Worm (Caenorhabditis elegans): ENCODE measurements around the gene cest-33.

cest-33 gene

DNA sequence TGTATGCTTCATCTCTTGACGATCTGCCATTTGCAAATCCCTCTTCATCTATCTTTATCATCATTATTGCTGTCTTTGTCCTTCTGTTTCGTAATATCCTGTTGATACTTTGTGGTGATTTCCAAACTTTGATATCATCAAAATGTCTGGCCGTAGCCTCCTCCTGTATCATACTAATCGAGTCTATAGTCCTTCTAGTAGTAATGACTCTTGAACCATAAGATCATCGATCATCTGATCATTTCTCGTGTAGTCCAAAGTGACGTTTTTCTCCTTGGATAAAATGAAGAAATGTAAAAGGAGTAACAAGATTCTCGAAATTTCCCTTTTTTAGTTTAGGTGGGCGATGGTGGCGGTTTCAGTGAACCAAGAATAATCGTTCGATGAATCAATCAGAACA lies 46.1 kb downstream of the cest-33 start:
- TF ChIP-seq F57A8.1 (GFP tag; optimal IDR thresholded peaks at IDR 0.05) (no peak), zfh-2 (GFP tag; conservative IDR thresholded peaks at IDR 0.05) (no peak), ztf-18 (tag; optimal IDR thresholded peaks at IDR 0.05) (no peak), lag-1 (GFP tag; IDR thresholded peaks at IDR 0.05) (no peak), pha-4 (tag; optimal IDR thresholded peaks at IDR 0.05) (no peak), ZK185.1 (tag; optimal IDR thresholded peaks at IDR 0.05; ENCODE audit: poor library complexity, severe bottlenecking) (no peak), sea-2 (GFP tag; IDR thresholded peaks at IDR 0.05) (no peak), ccch-3 (GFP tag; optimal IDR thresholded peaks at IDR 0.05) (no peak), lin-26 (GFP tag; IDR thresholded peaks at IDR 0.05) (no peak), hlh-12 (tag; optimal IDR thresholded peaks at IDR 0.05) (no peak), lir-1 (GFP tag; conservative IDR thresholded peaks at IDR 0.05) (no peak), ceh-91 (GFP tag; IDR thresholded peaks at IDR 0.05) (no peak), hmg-20 (GFP tag; IDR thresholded peaks at IDR 0.05) (no peak), B0261.1 (tag; optimal IDR thresholded peaks at IDR 0.05) (no peak), snpc-1.1 (tag; optimal IDR thresholded peaks at IDR 0.05; ENCODE audit: insufficient read depth) (no peak), repo-1 (tag; optimal IDR thresholded peaks at IDR 0.05) (no peak), madf-3 (GFP tag; IDR thresholded peaks at IDR 0.05) (no peak), rec-8 (tag; optimal IDR thresholded peaks at IDR 0.05) (no peak), F37B4.10 (GFP tag; IDR thresholded peaks at IDR 0.05) (no peak)

DNA sequence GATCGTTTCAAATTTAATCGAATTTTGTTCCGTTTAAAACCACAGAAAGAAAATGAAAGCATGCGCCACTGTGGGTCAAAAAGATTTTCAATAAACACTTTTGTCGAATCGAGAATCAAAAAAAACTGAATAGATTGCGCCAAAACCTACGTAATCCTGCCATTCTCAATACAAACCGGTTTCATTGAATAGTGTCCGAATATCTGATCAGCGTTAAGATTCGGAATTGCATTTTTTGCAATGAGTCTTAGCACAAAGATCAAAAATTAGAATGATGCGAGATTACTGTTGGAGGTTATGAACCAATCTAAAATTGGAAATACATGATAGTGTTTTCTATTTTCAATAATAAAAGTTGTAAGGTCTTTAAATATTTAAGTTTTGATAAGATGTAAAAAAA lies 47.5 kb downstream of the cest-33 start:
- TF ChIP-seq nfya-2 (GFP tag; IDR thresholded peaks at IDR 0.05) = no peak
- no peak for TF ChIP-seq fkh-3 (tag; optimal IDR thresholded peaks at IDR 0.05)
- no peak for TF ChIP-seq die-1 (tag; optimal IDR thresholded peaks at IDR 0.05)
- TF ChIP-seq B0019.2 (GFP tag; conservative IDR thresholded peaks at IDR 0.05) = no peak
- no peak for TF ChIP-seq snpc-3.4 (tag; optimal IDR thresholded peaks at IDR 0.05)
- TF ChIP-seq B0035.1 (tag; optimal IDR thresholded peaks at IDR 0.05) = no peak
- TF ChIP-seq T26A5.8 (tag; optimal IDR thresholded peaks at IDR 0.05) = no peak
- no peak for TF ChIP-seq ztf-22 (GFP tag; optimal IDR thresholded peaks at IDR 0.05)
- TF ChIP-seq ztf-6 (GFP tag; IDR thresholded peaks at IDR 0.05) = no peak
- TF ChIP-seq hrde-1 (tag; optimal IDR thresholded peaks at IDR 0.05; ENCODE audit: borderline replicate concordance) = no peak

DNA sequence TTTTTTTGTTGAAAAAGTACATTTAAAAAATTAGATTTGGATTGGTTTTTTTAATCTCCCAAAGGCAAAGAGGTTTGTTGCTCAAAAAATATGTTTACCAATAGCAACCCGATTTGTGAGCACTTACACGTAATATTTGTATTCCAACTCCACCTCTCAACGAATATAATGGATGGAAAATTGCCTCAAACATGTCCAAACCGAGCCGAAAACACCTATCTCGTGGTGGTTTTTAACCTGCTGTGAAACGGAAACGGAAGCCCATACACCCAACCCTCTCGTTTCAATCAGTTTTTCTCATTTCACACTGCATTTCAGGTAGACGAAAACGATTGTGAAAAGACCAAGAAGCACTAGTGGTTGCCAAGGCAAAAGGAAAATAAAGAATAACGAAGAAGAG lies 48.8 kb downstream of the cest-33 start, which contains the start of gene cest-24:
TSS of gene cest-24 (plus strand) at position 301 of the 400 bp plus-strand sequence.
- no peak for TF ChIP-seq nfya-1 (tag; optimal IDR thresholded peaks at IDR 0.05; ENCODE audit: borderline replicate concordance, insufficient read depth)
